Worm (Caenorhabditis elegans) whole organism, L3 larva: ENCODE data around the gene C45E5.1.

Source experiments
- ZK546.5 ChIP-seq: sonication (generic microtip); optimal IDR thresholded peaks from 2 replicates; lab custom pipeline; 2017; ENCODE audit warnings: missing biosample characterization, missing genetic modification characterization
- aly-2 ChIP-seq: fragments of 150-350 bp; optimal IDR thresholded peaks from 2 replicates; lab custom pipeline; 2014; ENCODE audit warnings: missing biosample characterization, missing genetic modification characterization
- ceh-9 ChIP-seq: sonication (generic microtip); optimal IDR thresholded peaks from 2 replicates; lab custom pipeline; 2018; ENCODE audit warnings: missing biosample characterization, missing genetic modification characterization
- daf-12 ChIP-seq: fragments of 150-350 bp; optimal IDR thresholded peaks from 2 replicates; lab custom pipeline; 2014; ENCODE audit warnings: missing biosample characterization, missing genetic modification reagents, missing genetic modification characterization
- elt-2 ChIP-seq: sonication (generic microtip); optimal IDR thresholded peaks from 2 replicates; lab custom pipeline; 2016; ENCODE audit warnings: missing genetic modification reagents, mild to moderate bottlenecking, missing genetic modification characterization, missing compliant biosample characterization
- elt-3 ChIP-seq, 3 experiments: fragments of 150-350 bp in 1 of 3; sonication (generic microtip) in 2 of 3; optimal IDR thresholded peaks; 2 replicates in 2 of 3; 4 replicates in 1 of 3; lab custom pipeline; 2014 to 2017; ENCODE audit warnings: missing biosample characterization in 3 of 3, missing genetic modification characterization in 3 of 3
- fkh-10 ChIP-seq: sonication (generic microtip); optimal IDR thresholded peaks from 2 replicates; lab custom pipeline; 2017; ENCODE audit warnings: missing biosample characterization, missing genetic modification reagents, missing genetic modification characterization
- fos-1 ChIP-seq: fragments of 150-350 bp; optimal IDR thresholded peaks from 2 replicates; lab custom pipeline; 2014; ENCODE audit warnings: missing biosample characterization, missing genetic modification characterization
- hmg-11 ChIP-seq: sonication (generic microtip); optimal IDR thresholded peaks from 2 replicates; lab custom pipeline; 2016; ENCODE audit warnings: missing genetic modification characterization, missing compliant biosample characterization
- lin-15B ChIP-seq: fragments of 150-350 bp; optimal IDR thresholded peaks from 2 replicates; lab custom pipeline; 2014; ENCODE audit warnings: missing biosample characterization, missing genetic modification characterization
- mml-1 ChIP-seq: fragments of 150-350 bp; sonication (generic microtip); optimal IDR thresholded peaks from 3 replicates; lab custom pipeline; 2014; ENCODE audit warnings: missing biosample characterization, missing genetic modification characterization
- nfya-1 ChIP-seq: sonication (generic microtip); optimal IDR thresholded peaks from 2 replicates; lab custom pipeline; 2017; ENCODE audit warnings: missing genetic modification characterization, mild to moderate bottlenecking, missing compliant biosample characterization, antibody characterized with exemption, moderate library complexity; ENCODE audit not compliant: insufficient read depth
- nhr-11 ChIP-seq: fragments of 150-350 bp; optimal IDR thresholded peaks from 2 replicates; lab custom pipeline; 2014; ENCODE audit warnings: missing biosample characterization, missing genetic modification characterization
- nhr-23 ChIP-seq: fragments of 150-350 bp; optimal IDR thresholded peaks from 2 replicates; lab custom pipeline; 2014; ENCODE audit warnings: missing biosample characterization, missing genetic modification reagents, missing genetic modification characterization
- nhr-237 ChIP-seq: fragments of 150-350 bp; optimal IDR thresholded peaks from 2 replicates; lab custom pipeline; 2014; ENCODE audit warnings: missing biosample characterization, missing genetic modification characterization
- nhr-25 ChIP-seq: sonication (generic microtip); optimal IDR thresholded peaks from 2 replicates; lab custom pipeline; 2017; ENCODE audit warnings: missing biosample characterization, missing genetic modification characterization
- nhr-43 ChIP-seq: sonication (generic microtip); optimal IDR thresholded peaks from 2 replicates; lab custom pipeline; 2016; ENCODE audit warnings: mild to moderate bottlenecking, missing genetic modification characterization, missing compliant biosample characterization; ENCODE audit not compliant: poor library complexity, severe bottlenecking
- pqm-1 ChIP-seq: fragments of 150-350 bp; optimal IDR thresholded peaks from 2 replicates; lab custom pipeline; 2017; ENCODE audit warnings: missing biosample characterization, missing genetic modification characterization, inconsistent platforms
- unc-62 ChIP-seq: fragments of 150-350 bp; sonication (generic microtip); optimal IDR thresholded peaks from 4 replicates; lab custom pipeline; 2014; ENCODE audit warnings: missing biosample characterization, missing genetic modification reagents, missing genetic modification characterization
- zag-1 ChIP-seq: fragments of 150-350 bp; optimal IDR thresholded peaks from 2 replicates; lab custom pipeline; 2014; ENCODE audit warnings: missing biosample characterization, missing genetic modification characterization
- ztf-11 ChIP-seq: fragments of 150-350 bp; optimal IDR thresholded peaks from 2 replicates; lab custom pipeline; 2014; ENCODE audit warnings: missing biosample characterization, missing genetic modification characterization

C45E5.1 gene

ce11 chrIV:5744114-5744513 is at the start of gene C45E5.1:
Gene C45E5.1, plus strand, starts transcription at chrIV:5744403.
- TF ChIP-seq aly-2 (tag; lab: Kevin White, UChicago) (no peak), elt-2 (peak; percentile 49), pqm-1 (peak; percentile 47)

ce11 chrIV:5700372-5700771 is 43.8 kb upstream of the C45E5.1 start:
- TF ChIP-seq nhr-25 (tag; lab: Kevin White, UChicago) (peak; percentile 64), ZK546.5 (tag; lab: Kevin White, UChicago) (no peak)

- TF ChIP-seq fkh-10 (GFP tag; lab: Kevin White, UChicago) (no peak), pqm-1 (no peak), nhr-25 (tag; lab: Kevin White, UChicago) (peak; percentile 50)
Observed at ce11 chrIV:5701646-5702045, 42.6 kb upstream of the C45E5.1 start.

ce11 chrIV:5703443-5703842 is 40.8 kb upstream of the C45E5.1 start, which contains the start of the genes C55C3.73 and perm-5:
Gene C55C3.73, minus strand, starts transcription at chrIV:5703451.
Gene perm-5, minus strand, starts transcription at chrIV:5703468.
- TF ChIP-seq nhr-11 (tag; lab: Kevin White, UChicago) (no peak), nhr-237 (no peak), zag-1 (tag; lab: Kevin White, UChicago) (no peak), unc-62 (GFP tag; lab: Kevin White, UChicago) (no peak)
- TF ChIP-seq, all 47 proteins: peak for 0

- no peak for TF ChIP-seq fos-1 (tag; lab: Kevin White, UChicago)
- peak; percentile 5 for TF ChIP-seq nhr-23 (tag; lab: Kevin White, UChicago)
Observed at ce11 chrIV:5703917-5704316, 40.3 kb upstream of the C45E5.1 start.

- TF ChIP-seq nhr-43 (tag; lab: Kevin White, UChicago) (peak; percentile 53), nhr-25 (tag; lab: Kevin White, UChicago) (peak; percentile 64), ceh-9 (tag; lab: Kevin White, UChicago) (no peak), nhr-23 (tag; lab: Kevin White, UChicago) (peak; percentile 16)
Observed at ce11 chrIV:5706603-5707002, 37.6 kb upstream of the C45E5.1 start.

ce11 chrIV:5708796-5709195 is 35.4 kb upstream of the C45E5.1 start, which contains the start of gene C55C3.1:
Gene C55C3.1, plus strand, starts transcription at chrIV:5709096.
- TF ChIP-seq hmg-11 (tag; lab: Kevin White, UChicago) = no peak
- peak in 1 of 3 experiments; percentile 46 for TF ChIP-seq elt-3 (tag; optimal IDR thresholded peaks at IDR 0.05; lab: Kevin White, UChicago)
- TF ChIP-seq, all 47 proteins: peak for 1

- TF ChIP-seq fkh-10 (GFP tag; lab: Kevin White, UChicago) = peak; percentile 27
- peak; percentile 99 for TF ChIP-seq nfya-1 (tag; lab: Kevin White, UChicago)
- no peak for TF ChIP-seq fos-1 (tag; lab: Kevin White, UChicago)
- no peak for TF ChIP-seq daf-12
- TF ChIP-seq ztf-11 (tag; lab: Kevin White, UChicago) = no peak
- no peak for TF ChIP-seq aly-2 (tag; lab: Kevin White, UChicago)
- no peak for TF ChIP-seq nhr-25 (tag; lab: Kevin White, UChicago)
- TF ChIP-seq zag-1 (tag; lab: Kevin White, UChicago) = no peak
- TF ChIP-seq lin-15B (tag; lab: Kevin White, UChicago) = no peak
Observed at ce11 chrIV:5715341-5716112, 28.7 kb upstream of the C45E5.1 start.

ce11 chrIV:5723659-5724058 is 20.5 kb upstream of the C45E5.1 start:
- peak; percentile 82 for TF ChIP-seq fkh-10 (GFP tag; lab: Kevin White, UChicago)
- TF ChIP-seq mml-1 (tag; lab: Kevin White, UChicago) = no peak
- TF ChIP-seq, all 47 proteins: peak for 1
